Worm (Caenorhabditis elegans) whole organism, early embryonic: ENCODE measurements around the gene grp-1.

ENCODE experiments used
- ama-1 ChIP-seq: fragments of 150-350 bp; optimal IDR thresholded peaks from 2 replicates; lab custom pipeline; 2014
- ceh-13 ChIP-seq: fragments of 200-800 bp; sonication (Bioruptor generic); optimal IDR thresholded peaks from 2 replicates; lab custom pipeline; 2018; ENCODE audit warnings: mild to moderate bottlenecking, missing genetic modification characterization, missing compliant biosample characterization
- ceh-36 ChIP-seq: sonication (generic microtip); optimal IDR thresholded peaks from 2 replicates; lab custom pipeline; 2016; ENCODE audit warnings: missing genetic modification characterization, inconsistent platforms, missing compliant biosample characterization
- ets-7 ChIP-seq: sonication (generic microtip); optimal IDR thresholded peaks from 2 replicates; lab custom pipeline; 2016; ENCODE audit warnings: missing genotype, missing genetic modification characterization, missing compliant biosample characterization
- flt-1 ChIP-seq: fragments of 200-800 bp; sonication (Bioruptor generic); IDR thresholded peaks from 2 replicates; pipeline ENCODE4 v1.3.6; 2022; ENCODE audit warnings: missing genetic modification characterization, missing compliant biosample characterization
- hmbx-1 ChIP-seq: sonication (generic microtip); optimal IDR thresholded peaks from 2 replicates; lab custom pipeline; 2016; ENCODE audit warnings: mild to moderate bottlenecking, missing genetic modification characterization, missing compliant biosample characterization
- hmg-4 ChIP-seq: fragments of 200-800 bp; sonication (Bioruptor generic); optimal IDR thresholded peaks from 2 replicates; lab custom pipeline; 2018; ENCODE audit warnings: mild to moderate bottlenecking, missing genetic modification characterization, missing compliant biosample characterization
- hnd-1 ChIP-seq: sonication (generic microtip); optimal IDR thresholded peaks from 2 replicates; lab custom pipeline; 2016; ENCODE audit warnings: missing genetic modification characterization, missing compliant biosample characterization
- pes-1 ChIP-seq: fragments of 200-800 bp; sonication (Bioruptor generic); IDR thresholded peaks from 2 replicates; pipeline ENCODE4 v1.3.6; 2022; ENCODE audit warnings: missing genetic modification reagents, missing genetic modification characterization, missing compliant biosample characterization
- sea-1 ChIP-seq: fragments of 200-800 bp; sonication (Bioruptor generic); conservative IDR thresholded peaks from 2 replicates; pipeline ENCODE4 v1.3.6; 2022; ENCODE audit warnings: missing genetic modification characterization, missing compliant biosample characterization
- tbx-11 ChIP-seq: fragments of 200-800 bp; sonication (Bioruptor generic); IDR thresholded peaks from 2 replicates; pipeline ENCODE4 v1.3.6; 2022; ENCODE audit warnings: missing genetic modification characterization, missing compliant biosample characterization
- tbx-37 ChIP-seq: fragments of 200-800 bp; sonication (Bioruptor generic); conservative IDR thresholded peaks from 2 replicates; pipeline ENCODE4 v1.3.6; 2022; ENCODE audit warnings: missing genetic modification reagents, missing genetic modification characterization, missing compliant biosample characterization

ce11 chrIII:8047412-8047811 is 38.1 kb upstream of the grp-1 start, which contains the start of gene K12H4.2:
- TF ChIP-seq ama-1, result no peak
- no peak for TF ChIP-seq hmbx-1 (tag; lab: Kevin White, UChicago)
- no peak for TF ChIP-seq ceh-13 (GFP tag; lab: Kevin White, UChicago)
- no peak for TF ChIP-seq flt-1
- TF ChIP-seq tbx-11, result no peak
- TF ChIP-seq pes-1 (GFP tag; lab: Robert Waterston, UW), result no peak
- no peak for TF ChIP-seq ets-7 (tag; lab: Kevin White, UChicago)
- no peak for TF ChIP-seq hnd-1 (tag; lab: Kevin White, UChicago)
- no peak for TF ChIP-seq sea-1 (GFP tag; lab: Robert Waterston, UW)
- TF ChIP-seq ceh-36 (tag; lab: Kevin White, UChicago), result no peak
- no peak for TF ChIP-seq hmg-4
- TF ChIP-seq tbx-37 (GFP tag; lab: Robert Waterston, UW), result no peak
